Worm (Caenorhabditis elegans) whole organism, young adult: ENCODE results near the gene JC8.16.

ENCODE experiments used
- B0019.2 ChIP-seq: fragments of 200-800 bp; sonication (Bioruptor generic); conservative IDR thresholded peaks from 2 replicates; pipeline ENCODE4 v1.3.6; 2022; ENCODE audit warnings: missing genetic modification reagents, missing genetic modification characterization, missing compliant biosample characterization
- F37B4.10 ChIP-seq: fragments of 200-800 bp; sonication (Bioruptor generic); IDR thresholded peaks from 2 replicates; pipeline ENCODE4 v1.3.6; 2022; ENCODE audit warnings: missing genetic modification characterization, missing compliant biosample characterization
- F39B2.1 ChIP-seq: fragments of 200-800 bp; sonication (Bioruptor generic); IDR thresholded peaks from 2 replicates; pipeline ENCODE4 v1.3.6; 2022; ENCODE audit warnings: missing genetic modification reagents, missing genetic modification characterization, missing compliant biosample characterization
- F52B5.7 ChIP-seq: sonication (generic microtip); optimal IDR thresholded peaks from 2 replicates; lab custom pipeline; 2016; ENCODE audit warnings: mild to moderate bottlenecking, missing genetic modification characterization, missing compliant biosample characterization
- F57A8.1 ChIP-seq: fragments of 200-800 bp; sonication (Bioruptor generic); optimal IDR thresholded peaks from 2 replicates; lab custom pipeline; 2018; ENCODE audit warnings: mild to moderate bottlenecking, missing genetic modification characterization, moderate library complexity, missing compliant biosample characterization
- F57C9.4 ChIP-seq: sonication (generic microtip); optimal IDR thresholded peaks from 2 replicates; lab custom pipeline; 2017; ENCODE audit warnings: mild to moderate bottlenecking, missing genetic modification characterization, missing compliant biosample characterization
- Y53F4B.3 ChIP-seq: fragments of 200-800 bp; sonication (Bioruptor generic); IDR thresholded peaks from 2 replicates; pipeline ENCODE4 v1.3.6; 2022; ENCODE audit warnings: missing genetic modification reagents, missing genetic modification characterization, missing compliant biosample characterization
- Y53G8AR.9 ChIP-seq: fragments of 200-800 bp; sonication (Bioruptor generic); conservative IDR thresholded peaks from 2 replicates; pipeline ENCODE4 v1.3.6; 2022; ENCODE audit warnings: missing genetic modification reagents, missing genetic modification characterization, missing compliant biosample characterization
- Y56A3A.18 ChIP-seq: fragments of 200-800 bp; sonication (Bioruptor generic); IDR thresholded peaks from 2 replicates; pipeline ENCODE4 v1.3.6; 2022; ENCODE audit warnings: missing genetic modification reagents, missing genetic modification characterization, missing compliant biosample characterization
- atf-7 ChIP-seq: sonication (generic microtip); optimal IDR thresholded peaks from 2 replicates; lab custom pipeline; 2017; ENCODE audit warnings: mild to moderate bottlenecking, missing genetic modification characterization, missing compliant biosample characterization
- attf-3 ChIP-seq: fragments of 200-800 bp; sonication (Bioruptor generic); conservative IDR thresholded peaks from 2 replicates; pipeline ENCODE4 v1.3.6; 2022; ENCODE audit warnings: missing genetic modification reagents, missing genetic modification characterization, missing compliant biosample characterization
- bed-1 ChIP-seq: fragments of 200-800 bp; sonication (Bioruptor generic); IDR thresholded peaks from 2 replicates; pipeline ENCODE4 v1.3.6; 2022; ENCODE audit warnings: missing genetic modification reagents, missing genetic modification characterization, missing compliant biosample characterization
- cebp-1 ChIP-seq, 2 experiments: fragments of 200-800 bp in 1 of 2; sonication (Bioruptor generic) in 1 of 2; sonication (generic microtip) in 1 of 2; IDR thresholded peaks in 1 of 2; optimal IDR thresholded peaks in 1 of 2; 2 replicates each; pipeline versions ENCODE4 v1.3.6 to Lab custom; 2017 to 2022; ENCODE audit warnings: missing compliant biosample characterization in 2 of 2, missing genetic modification characterization in 2 of 2, mild to moderate bottlenecking in 1 of 2, missing genetic modification reagents in 1 of 2, moderate library complexity in 1 of 2
- cebp-2 ChIP-seq: fragments of 200-800 bp; sonication (Bioruptor generic); IDR thresholded peaks from 2 replicates; pipeline ENCODE4 v1.3.6; 2022; ENCODE audit warnings: missing genetic modification characterization, missing compliant biosample characterization
- ceh-91 ChIP-seq: fragments of 200-800 bp; sonication (Bioruptor generic); IDR thresholded peaks from 2 replicates; pipeline ENCODE4 v1.3.6; 2022; ENCODE audit warnings: missing genetic modification reagents, missing genetic modification characterization, missing compliant biosample characterization
- chd-7 ChIP-seq: sonication (generic microtip); optimal IDR thresholded peaks from 2 replicates; lab custom pipeline; 2016; ENCODE audit warnings: mild to moderate bottlenecking, missing genetic modification characterization, moderate library complexity, missing compliant biosample characterization
- efl-1 ChIP-seq: fragments of 150-350 bp; optimal IDR thresholded peaks from 2 replicates; lab custom pipeline; 2014; ENCODE audit warnings: missing biosample characterization, missing genetic modification reagents, missing genetic modification characterization
- hlh-26 ChIP-seq: fragments of 200-800 bp; sonication (Bioruptor generic); conservative IDR thresholded peaks from 2 replicates; pipeline ENCODE4 v1.3.6; 2022; ENCODE audit warnings: missing genetic modification reagents, missing genetic modification characterization, missing compliant biosample characterization
- hmg-1.2 ChIP-seq: fragments of 200-800 bp; sonication (Bioruptor generic); IDR thresholded peaks from 2 replicates; pipeline ENCODE4 v1.3.6; 2022; ENCODE audit warnings: missing genetic modification reagents, missing genetic modification characterization, missing compliant biosample characterization
- hmg-20 ChIP-seq: fragments of 200-800 bp; sonication (Bioruptor generic); IDR thresholded peaks from 2 replicates; pipeline ENCODE4 v1.3.6; 2022; ENCODE audit warnings: missing genetic modification reagents, missing genetic modification characterization, missing compliant biosample characterization
- hsf-1 ChIP-seq: fragments of 200-800 bp; sonication (Bioruptor generic); IDR thresholded peaks from 2 replicates; pipeline ENCODE4 v1.3.6; 2022; ENCODE audit warnings: missing genetic modification reagents, missing genetic modification characterization, missing compliant biosample characterization
- lin-35 ChIP-seq, 3 experiments: fragments of 150-350 bp in 2 of 3; sonication (generic microtip) in 1 of 3; optimal IDR thresholded peaks; 2 replicates each; lab custom pipeline; 2014 to 2018; ENCODE audit warnings: missing biosample characterization in 3 of 3, missing genetic modification characterization in 3 of 3, missing genetic modification reagents in 3 of 3
- lin-54 ChIP-seq: fragments of 200-800 bp; sonication (Bioruptor generic); optimal IDR thresholded peaks from 2 replicates; lab custom pipeline; 2018; ENCODE audit warnings: mild to moderate bottlenecking, missing genetic modification characterization, missing compliant biosample characterization
- madf-3 ChIP-seq: fragments of 200-800 bp; sonication (Bioruptor generic); IDR thresholded peaks from 2 replicates; pipeline ENCODE4 v1.3.6; 2022; ENCODE audit warnings: missing genetic modification reagents, missing genetic modification characterization, missing compliant biosample characterization
- nfya-1 ChIP-seq: sonication (generic microtip); optimal IDR thresholded peaks from 2 replicates; lab custom pipeline; 2017; ENCODE audit warnings: antibody characterized with exemption, missing compliant biosample characterization, missing genetic modification characterization, borderline replicate concordance; ENCODE audit not compliant: insufficient read depth
- nhr-179 ChIP-seq: sonication (generic microtip); optimal IDR thresholded peaks from 2 replicates; lab custom pipeline; 2016; ENCODE audit warnings: mild to moderate bottlenecking, missing genetic modification characterization, missing compliant biosample characterization
- repo-1 ChIP-seq: sonication (generic microtip); optimal IDR thresholded peaks from 2 replicates; lab custom pipeline; 2017; ENCODE audit warnings: mild to moderate bottlenecking, missing genetic modification characterization, missing compliant biosample characterization
- sdz-38 ChIP-seq: sonication (generic microtip); optimal IDR thresholded peaks from 2 replicates; lab custom pipeline; 2016; ENCODE audit warnings: missing genotype, missing genetic modification characterization, missing compliant biosample characterization
- snpc-1.3 ChIP-seq: sonication (generic microtip); optimal IDR thresholded peaks from 2 replicates; lab custom pipeline; 2017; ENCODE audit warnings: missing genetic modification characterization, mild to moderate bottlenecking, missing compliant biosample characterization, antibody characterized with exemption, moderate library complexity, missing genotype, missing genetic modification reagents; ENCODE audit not compliant: insufficient read depth
- somi-1 ChIP-seq: fragments of 200-800 bp; sonication (Bioruptor generic); optimal IDR thresholded peaks from 2 replicates; lab custom pipeline; 2018; ENCODE audit warnings: mild to moderate bottlenecking, missing genetic modification characterization, missing compliant biosample characterization
- tbp1 ChIP-seq: fragments of 200-800 bp; sonication (Bioruptor generic); optimal IDR thresholded peaks from 2 replicates; lab custom pipeline; 2018; ENCODE audit warnings: mild to moderate bottlenecking, missing genetic modification characterization, missing compliant biosample characterization
- tbx-9 ChIP-seq: sonication (generic microtip); optimal IDR thresholded peaks from 2 replicates; lab custom pipeline; 2016; ENCODE audit warnings: borderline replicate concordance, missing genetic modification characterization, inconsistent platforms, missing compliant biosample characterization
- tlf-1 ChIP-seq: fragments of 200-800 bp; sonication (Bioruptor generic); optimal IDR thresholded peaks from 2 replicates; lab custom pipeline; 2018; ENCODE audit warnings: mild to moderate bottlenecking, missing genetic modification characterization, missing compliant biosample characterization
- unc-130 ChIP-seq: sonication (generic microtip); optimal IDR thresholded peaks from 2 replicates; lab custom pipeline; 2016; ENCODE audit warnings: missing genetic modification reagents, missing genetic modification characterization, missing compliant biosample characterization
- xnd-1 ChIP-seq: sonication (generic microtip); optimal IDR thresholded peaks from 2 replicates; lab custom pipeline; 2016; ENCODE audit warnings: missing genotype, missing genetic modification reagents, missing genetic modification characterization, missing compliant biosample characterization
- zfh-2 ChIP-seq: fragments of 200-800 bp; sonication (Bioruptor generic); conservative IDR thresholded peaks from 2 replicates; pipeline ENCODE4 v1.3.6; 2022; ENCODE audit warnings: missing genetic modification reagents, missing genetic modification characterization, missing compliant biosample characterization
- ztf-25 ChIP-seq: fragments of 200-800 bp; sonication (Bioruptor generic); IDR thresholded peaks from 2 replicates; pipeline ENCODE4 v1.3.6; 2022; ENCODE audit warnings: missing genetic modification reagents, missing genetic modification characterization, missing compliant biosample characterization

Gene JC8.16

DNA sequence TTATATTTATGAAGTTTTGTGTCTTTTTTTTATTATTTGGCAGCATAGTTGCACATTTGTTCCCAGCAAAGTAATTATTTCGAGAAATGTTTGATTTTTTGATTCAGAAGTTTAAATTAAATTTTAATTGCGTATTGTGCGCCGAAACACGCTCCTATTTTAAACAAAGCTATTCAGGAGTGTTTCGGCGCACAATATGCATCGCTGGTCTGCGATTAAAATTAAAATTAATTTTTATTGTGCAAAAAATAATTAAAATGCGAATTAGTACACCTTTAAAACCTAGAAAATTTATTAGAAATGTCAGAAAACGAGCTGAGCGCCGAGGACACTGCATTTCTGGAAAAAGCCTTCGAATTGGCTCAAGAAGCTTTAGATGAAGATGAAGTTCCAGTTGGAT, 15.6 kb upstream of the JC8.16 start, which contains the start of gene JC8.4 (continued):
- TF ChIP-seq hmg-20 (no peak), cebp-2 (GFP tag; lab: Robert Waterston, UW) (no peak), chd-7 (tag; lab: Kevin White, UChicago) (no peak), ztf-25 (GFP tag; lab: Robert Waterston, UW) (no peak)

DNA sequence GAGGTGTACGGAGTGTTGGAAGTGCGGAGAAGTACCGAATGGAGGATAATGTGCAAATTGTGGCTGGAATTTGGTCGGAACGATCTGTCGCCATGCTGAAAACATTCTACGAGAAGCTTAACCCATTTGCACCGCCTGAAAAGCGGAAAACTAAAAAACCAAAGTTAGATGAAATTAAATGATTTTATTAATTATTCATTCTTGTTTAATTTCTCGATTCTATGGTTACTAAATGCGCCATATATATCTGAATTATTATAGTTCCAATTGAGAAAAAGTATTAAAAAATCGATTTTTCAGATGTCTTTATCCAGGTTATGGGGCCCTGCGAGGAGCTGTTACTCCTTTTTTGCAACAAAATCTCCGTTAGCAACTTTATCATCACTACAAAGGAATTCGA, 14.9 kb upstream of the JC8.16 start, which contains the start of gene cox-11:
TSS of gene cox-11 (plus strand) at position 301 of the 400 bp plus-strand sequence.
- TF ChIP-seq unc-130 (GFP tag; lab: Kevin White, UChicago), result no peak
- TF ChIP-seq hmg-1.2 (GFP tag; lab: Robert Waterston, UW), result no peak
- TF ChIP-seq F39B2.1 (GFP tag; lab: Robert Waterston, UW), result no peak
- TF ChIP-seq tbx-9 (tag; lab: Kevin White, UChicago), result no peak
- no peak for TF ChIP-seq hlh-26 (GFP tag; lab: Robert Waterston, UW)
- no peak for TF ChIP-seq atf-7 (tag; lab: Kevin White, UChicago)
- no peak for TF ChIP-seq F57A8.1 (GFP tag; lab: Kevin White, UChicago)
- no peak for TF ChIP-seq F57C9.4 (tag; lab: Kevin White, UChicago)
- no peak for TF ChIP-seq ztf-25 (GFP tag; lab: Robert Waterston, UW)
- TF ChIP-seq madf-3 (GFP tag; lab: Robert Waterston, UW), result no peak

DNA sequence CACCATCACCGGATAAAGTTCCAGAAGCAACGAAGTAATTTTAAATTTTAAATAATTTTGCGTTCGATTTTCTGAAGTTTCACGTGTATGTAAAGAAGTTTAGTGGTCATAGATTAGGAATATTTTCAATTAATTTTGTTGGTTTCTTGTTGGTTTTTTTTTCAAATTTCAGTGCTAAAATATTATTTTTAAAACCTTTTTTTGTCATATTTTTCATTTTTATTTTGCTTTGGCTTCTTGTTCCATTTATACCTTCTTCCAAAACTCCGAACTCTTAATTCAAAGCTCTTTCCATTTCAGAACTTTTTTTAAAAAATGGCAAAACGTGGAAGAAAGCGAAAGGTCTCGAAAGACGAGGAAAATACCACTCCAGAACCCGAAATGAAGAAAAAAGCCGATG, 12.0 kb upstream of the JC8.16 start, which contains the start of gene JC8.7:
TSS of gene JC8.7 (plus strand) at position 301 of the 400 bp plus-strand sequence.
- TF ChIP-seq xnd-1 (tag; lab: Kevin White, UChicago) (no peak), lin-35 (GFP tag; optimal IDR thresholded peaks at IDR 0.05; lab: Kevin White, UChicago) (no peak), attf-3 (GFP tag; lab: Robert Waterston, UW) (no peak), chd-7 (tag; lab: Kevin White, UChicago) (no peak)
- TF ChIP-seq, all 124 proteins: peak for 0

DNA sequence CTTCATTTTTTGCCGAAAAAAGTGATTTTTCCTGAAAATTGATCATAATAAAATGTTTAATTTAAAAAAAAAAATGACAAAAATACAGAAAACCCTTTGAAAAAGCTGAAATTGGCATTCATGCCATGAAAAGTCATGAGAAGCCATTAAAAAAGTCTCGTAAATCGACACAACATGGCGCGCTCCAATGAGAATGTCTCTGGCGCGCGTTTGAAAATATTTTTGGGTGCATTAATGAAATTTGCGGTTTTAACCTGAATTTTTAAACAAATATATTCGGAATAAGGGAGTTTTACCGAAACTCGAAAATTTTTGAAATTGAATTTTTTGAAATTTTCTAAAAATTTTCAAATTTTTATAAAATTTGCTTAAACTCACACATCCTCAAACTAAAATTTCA, 11.2 kb upstream of the JC8.16 start:
- TF ChIP-seq bed-1 (GFP tag; lab: Robert Waterston, UW) (no peak), F52B5.7 (tag; lab: Kevin White, UChicago) (no peak), efl-1 (GFP tag; lab: Kevin White, UChicago) (peak; percentile 24), F57C9.4 (tag; lab: Kevin White, UChicago) (no peak), tlf-1 (GFP tag; lab: Kevin White, UChicago) (no peak), nhr-179 (tag; lab: Kevin White, UChicago) (no peak), ceh-91 (GFP tag; lab: Robert Waterston, UW) (no peak), tbp1 (GFP tag; lab: Kevin White, UChicago) (no peak), Y53F4B.3 (GFP tag; lab: Robert Waterston, UW) (no peak), lin-54 (GFP tag; lab: Kevin White, UChicago) (peak; percentile 59), zfh-2 (GFP tag; lab: Robert Waterston, UW) (no peak), hsf-1 (GFP tag; lab: Robert Waterston, UW) (no peak), somi-1 (GFP tag; lab: Kevin White, UChicago) (no peak)

DNA sequence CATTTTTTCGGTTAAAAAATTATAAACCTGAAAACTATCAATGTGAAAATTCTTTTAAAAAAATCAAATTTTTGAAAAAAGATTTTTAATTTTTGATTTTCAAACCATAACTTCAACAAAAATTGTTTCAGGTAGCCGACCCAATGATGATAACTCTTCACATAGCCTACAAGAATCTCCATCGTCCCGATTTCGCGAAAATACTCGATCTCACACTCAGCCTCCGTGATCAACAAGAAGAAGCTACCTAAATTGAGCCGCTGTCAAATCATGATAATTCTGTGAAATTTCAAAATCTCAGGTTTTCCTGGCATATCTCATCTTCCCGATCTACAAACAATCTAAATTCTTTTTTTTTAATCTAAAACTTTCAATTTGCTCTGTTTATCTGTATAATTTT, 8.7 kb upstream of the JC8.16 start:
- 0 out of 2 replicates have a peak, but pooled peaks have one; percentile 11 for TF ChIP-seq Y56A3A.18 (GFP tag; lab: Robert Waterston, UW)
- TF ChIP-seq Y53G8AR.9 (GFP tag; lab: Robert Waterston, UW), result peak; percentile 63; the same call in 1 of the 2 replicates
- TF ChIP-seq cebp-2 (GFP tag; lab: Robert Waterston, UW), result 0 out of 2 replicates have a peak, but pooled peaks have one; percentile 63
- TF ChIP-seq repo-1 (tag; lab: Kevin White, UChicago), result peak; percentile 11
- no peak for TF ChIP-seq nfya-1 (tag; lab: Kevin White, UChicago)
- TF ChIP-seq sdz-38 (tag; lab: Kevin White, UChicago), result no peak
- 0 out of 2 replicates have a peak, but pooled peaks have one; percentile 43 for TF ChIP-seq F37B4.10 (GFP tag; lab: Robert Waterston, UW)
- TF ChIP-seq cebp-1 (GFP tag; IDR thresholded peaks at IDR 0.05; lab: Robert Waterston, UW), result peak; percentile 70
- peak; percentile 45 for TF ChIP-seq cebp-1 (tag; optimal IDR thresholded peaks at IDR 0.05; lab: Kevin White, UChicago)
- no peak for TF ChIP-seq snpc-1.3 (tag; lab: Kevin White, UChicago)
- TF ChIP-seq B0019.2 (GFP tag; lab: Robert Waterston, UW), result no peak
